Worm (Caenorhabditis elegans): Measurements from ENCODE around the gene Y41C4A.11.
A peak's percentile ranks its signal among the peaks of the same experiment; 100 is the strongest.

The Y41C4A.11 gene

DNA sequence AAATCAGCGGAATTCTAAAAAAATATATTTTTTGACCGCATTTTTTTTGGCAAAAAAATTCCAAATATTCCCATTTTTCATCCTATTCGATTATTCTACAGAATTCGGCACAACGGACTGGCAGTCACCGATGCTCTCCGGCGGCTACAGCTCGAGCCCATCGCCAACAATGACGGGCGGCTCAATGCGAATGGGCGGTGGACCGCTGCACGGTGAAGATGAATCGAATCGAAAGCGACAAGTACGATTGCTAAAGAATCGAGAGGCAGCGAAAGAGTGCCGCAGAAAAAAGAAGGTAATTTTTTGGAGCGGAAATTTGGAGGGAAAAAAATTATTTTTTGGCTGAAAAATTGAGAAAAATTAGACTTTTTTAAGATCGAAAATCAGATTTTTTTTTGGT is 27.3 kb upstream of the Y41C4A.11 start:
- TF ChIP-seq aly-1 (tag; optimal IDR thresholded peaks at IDR 0.05) (no peak), ama-1 (optimal IDR thresholded peaks at IDR 0.05) (no peak), sea-1 (GFP tag; conservative IDR thresholded peaks at IDR 0.05) (no peak), ceh-13 (GFP tag; optimal IDR thresholded peaks at IDR 0.05) (no peak), tbx-37 (GFP tag; conservative IDR thresholded peaks at IDR 0.05) (no peak), tra-4 (tag; optimal IDR thresholded peaks at IDR 0.05) (no peak), tbx-11 (GFP tag; IDR thresholded peaks at IDR 0.05) (no peak), hmbx-1 (tag; optimal IDR thresholded peaks at IDR 0.05) (no peak), ets-7 (tag; optimal IDR thresholded peaks at IDR 0.05) (no peak), hmg-4 (GFP tag; optimal IDR thresholded peaks at IDR 0.05) (no peak), F13C5.2 (tag; optimal IDR thresholded peaks at IDR 0.05) (no peak), ceh-36 (tag; optimal IDR thresholded peaks at IDR 0.05) (no peak), hnd-1 (tag; optimal IDR thresholded peaks at IDR 0.05) (no peak), scrt-1 (GFP tag; IDR thresholded peaks at IDR 0.05) (no peak), B0310.2 (tag; optimal IDR thresholded peaks at IDR 0.05) (no peak), flt-1 (GFP tag; IDR thresholded peaks at IDR 0.05) (no peak), pes-1 (GFP tag; IDR thresholded peaks at IDR 0.05) (no peak)

DNA sequence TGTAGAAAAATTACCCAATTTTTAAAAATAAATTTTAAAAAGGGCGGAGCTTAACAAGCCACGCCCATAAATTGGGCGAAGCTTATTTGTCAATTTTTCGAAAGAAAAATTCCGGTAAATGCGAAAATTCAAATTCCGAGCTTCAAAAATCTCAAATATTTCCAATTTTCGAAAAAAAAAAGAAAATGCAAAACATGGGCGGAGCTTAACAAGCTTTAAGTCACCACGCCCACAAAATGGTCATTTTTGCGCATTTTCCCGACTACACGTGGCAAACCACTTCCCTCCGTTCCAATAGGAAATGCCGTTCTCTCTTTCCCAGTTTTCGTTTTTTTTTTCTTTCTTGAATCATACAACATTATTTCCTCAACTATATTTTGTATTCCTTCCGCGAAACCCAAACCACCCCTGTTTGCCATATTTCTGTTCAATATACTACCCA is 25.1 kb upstream of the Y41C4A.11 start:
- TF ChIP-seq ceh-13 (GFP tag; optimal IDR thresholded peaks at IDR 0.05) (no peak), scrt-1 (GFP tag; IDR thresholded peaks at IDR 0.05) (0 out of 2 replicates have a peak, but pooled peaks have one; percentile 9), pes-1 (GFP tag; IDR thresholded peaks at IDR 0.05) (no peak), hmbx-1 (tag; optimal IDR thresholded peaks at IDR 0.05) (no peak), ets-7 (tag; optimal IDR thresholded peaks at IDR 0.05) (no peak)

DNA sequence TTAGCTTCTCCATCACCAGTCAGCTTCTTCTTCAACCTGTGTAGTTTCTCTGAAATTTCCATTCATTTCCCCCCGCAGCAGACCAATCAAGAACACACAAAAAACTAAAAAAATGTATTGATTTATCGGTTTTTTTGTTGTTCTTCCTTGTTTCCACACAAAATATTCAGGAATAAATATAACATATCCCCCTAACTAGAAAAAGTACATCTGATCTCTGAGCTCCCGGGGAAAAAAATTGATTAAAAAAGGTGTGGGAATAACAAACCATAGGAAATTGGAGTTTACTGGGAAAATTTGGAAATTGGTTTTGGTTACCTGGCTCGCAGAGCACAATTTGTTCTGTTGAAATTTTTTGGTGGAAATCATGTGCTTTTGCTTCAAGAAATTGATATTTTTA is 24.7 kb upstream of the Y41C4A.11 start, which contains the start of gene Y41C4A.22:
TSS of gene Y41C4A.22 (plus strand) at position 301 of the 400 bp plus-strand sequence.
- no peak for TF ChIP-seq ceh-13 (GFP tag; optimal IDR thresholded peaks at IDR 0.05)
- no peak for TF ChIP-seq flt-1 (GFP tag; IDR thresholded peaks at IDR 0.05)
- TF ChIP-seq tra-4 (tag; optimal IDR thresholded peaks at IDR 0.05) = no peak
- no peak for TF ChIP-seq ets-7 (tag; optimal IDR thresholded peaks at IDR 0.05)
- TF ChIP-seq hmg-4 (GFP tag; optimal IDR thresholded peaks at IDR 0.05) = no peak
- TF ChIP-seq B0310.2 (tag; optimal IDR thresholded peaks at IDR 0.05) = no peak
- TF ChIP-seq F13C5.2 (tag; optimal IDR thresholded peaks at IDR 0.05) = no peak
- TF ChIP-seq pes-1 (GFP tag; IDR thresholded peaks at IDR 0.05) = no peak

DNA sequence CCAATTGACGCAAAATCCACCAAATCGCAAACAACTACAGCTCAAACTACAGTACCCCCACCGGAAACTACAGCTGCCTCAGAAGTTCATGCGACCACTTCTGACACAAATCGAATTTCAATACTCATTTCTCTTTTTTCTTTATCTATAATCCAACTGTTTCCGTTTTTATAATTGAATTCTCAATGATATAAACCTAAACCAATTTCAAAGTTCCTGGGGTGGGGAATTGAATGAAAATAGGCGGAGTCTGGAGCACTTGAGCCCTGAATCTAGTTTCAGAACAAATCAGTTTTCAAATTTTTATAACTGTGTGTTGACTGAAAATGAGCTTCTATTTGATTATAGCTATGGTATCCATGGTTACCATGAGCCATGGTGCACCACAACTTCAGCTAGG is 23.4 kb upstream of the Y41C4A.11 start, which contains the start of gene Y41C4A.6:
TSS of gene Y41C4A.6 (plus strand) at position 301 of the 400 bp plus-strand sequence.
- no peak for TF ChIP-seq hmg-4 (GFP tag; optimal IDR thresholded peaks at IDR 0.05)
- no peak for TF ChIP-seq scrt-1 (GFP tag; IDR thresholded peaks at IDR 0.05)
- TF ChIP-seq ceh-13 (GFP tag; optimal IDR thresholded peaks at IDR 0.05) = no peak
- no peak for TF ChIP-seq aly-1 (tag; optimal IDR thresholded peaks at IDR 0.05)
- no peak for TF ChIP-seq tbx-11 (GFP tag; IDR thresholded peaks at IDR 0.05)
- no peak for TF ChIP-seq flt-1 (GFP tag; IDR thresholded peaks at IDR 0.05)
- no peak for TF ChIP-seq F13C5.2 (tag; optimal IDR thresholded peaks at IDR 0.05)
- no peak for TF ChIP-seq pes-1 (GFP tag; IDR thresholded peaks at IDR 0.05)
- no peak for TF ChIP-seq sea-1 (GFP tag; conservative IDR thresholded peaks at IDR 0.05)
- no peak for TF ChIP-seq tra-4 (tag; optimal IDR thresholded peaks at IDR 0.05)
- no peak for TF ChIP-seq hmbx-1 (tag; optimal IDR thresholded peaks at IDR 0.05)
- TF ChIP-seq ama-1 (optimal IDR thresholded peaks at IDR 0.05) = no peak
- no peak for TF ChIP-seq hnd-1 (tag; optimal IDR thresholded peaks at IDR 0.05)

DNA sequence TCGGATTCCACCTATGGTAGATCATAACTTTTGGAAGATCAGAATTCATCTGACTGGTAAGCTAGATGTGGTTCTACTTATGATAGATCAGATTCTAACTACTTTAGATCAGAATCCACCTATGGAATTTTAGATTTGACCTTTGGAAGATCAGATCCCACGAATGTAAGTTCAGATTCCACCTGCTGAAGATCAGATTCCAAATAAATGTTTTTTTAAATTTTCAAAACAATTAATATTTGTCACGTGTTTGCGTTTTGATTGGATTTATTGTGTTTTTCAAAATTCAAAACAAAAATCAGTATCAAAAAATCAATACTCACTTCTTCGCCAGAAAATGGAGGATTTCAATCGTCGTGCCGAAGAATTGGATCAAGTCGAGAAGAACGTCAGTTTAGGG is 21.1 kb upstream of the Y41C4A.11 start, which contains the start of gene Y41C4A.7:
TSS of gene Y41C4A.7 (plus strand) at position 301 of the 400 bp plus-strand sequence.
- TF ChIP-seq ceh-36 (tag; optimal IDR thresholded peaks at IDR 0.05) (no peak), scrt-1 (GFP tag; IDR thresholded peaks at IDR 0.05) (no peak), ets-7 (tag; optimal IDR thresholded peaks at IDR 0.05) (no peak), flt-1 (GFP tag; IDR thresholded peaks at IDR 0.05) (no peak)

DNA sequence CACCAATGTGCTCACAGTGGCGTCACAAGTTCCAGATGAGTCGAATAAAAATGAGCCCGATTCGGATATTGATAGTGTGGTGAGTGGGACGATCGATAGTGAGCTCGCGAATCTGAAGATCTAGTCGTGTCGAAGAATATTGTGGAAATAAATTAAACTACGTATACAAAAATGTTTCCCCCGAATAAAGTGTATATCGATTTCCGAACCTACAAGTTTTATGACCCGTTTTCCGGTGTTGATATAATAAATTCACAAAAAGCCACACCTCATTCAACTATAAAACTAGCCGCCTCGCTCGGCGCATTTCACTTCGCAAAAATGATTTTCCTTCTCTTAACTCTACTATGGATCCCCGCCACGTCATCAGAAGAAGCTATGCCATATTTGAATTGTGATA is 19.7 kb upstream of the Y41C4A.11 start, which contains the start of gene pqn-84:
TSS of gene pqn-84 (plus strand) at position 301 of the 400 bp plus-strand sequence.
- TF ChIP-seq pes-1 (GFP tag; IDR thresholded peaks at IDR 0.05) (no peak), ceh-13 (GFP tag; optimal IDR thresholded peaks at IDR 0.05) (no peak), flt-1 (GFP tag; IDR thresholded peaks at IDR 0.05) (no peak), F13C5.2 (tag; optimal IDR thresholded peaks at IDR 0.05) (no peak), sea-1 (GFP tag; conservative IDR thresholded peaks at IDR 0.05) (no peak), ets-7 (tag; optimal IDR thresholded peaks at IDR 0.05) (no peak), tbx-11 (GFP tag; IDR thresholded peaks at IDR 0.05) (no peak), scrt-1 (GFP tag; IDR thresholded peaks at IDR 0.05) (no peak), B0310.2 (tag; optimal IDR thresholded peaks at IDR 0.05) (no peak), ceh-36 (tag; optimal IDR thresholded peaks at IDR 0.05) (no peak), hnd-1 (tag; optimal IDR thresholded peaks at IDR 0.05) (no peak), ama-1 (optimal IDR thresholded peaks at IDR 0.05) (no peak), hmg-4 (GFP tag; optimal IDR thresholded peaks at IDR 0.05) (no peak), aly-1 (tag; optimal IDR thresholded peaks at IDR 0.05) (no peak), hmbx-1 (tag; optimal IDR thresholded peaks at IDR 0.05) (no peak), tbx-37 (GFP tag; conservative IDR thresholded peaks at IDR 0.05) (no peak), tra-4 (tag; optimal IDR thresholded peaks at IDR 0.05) (no peak)

DNA sequence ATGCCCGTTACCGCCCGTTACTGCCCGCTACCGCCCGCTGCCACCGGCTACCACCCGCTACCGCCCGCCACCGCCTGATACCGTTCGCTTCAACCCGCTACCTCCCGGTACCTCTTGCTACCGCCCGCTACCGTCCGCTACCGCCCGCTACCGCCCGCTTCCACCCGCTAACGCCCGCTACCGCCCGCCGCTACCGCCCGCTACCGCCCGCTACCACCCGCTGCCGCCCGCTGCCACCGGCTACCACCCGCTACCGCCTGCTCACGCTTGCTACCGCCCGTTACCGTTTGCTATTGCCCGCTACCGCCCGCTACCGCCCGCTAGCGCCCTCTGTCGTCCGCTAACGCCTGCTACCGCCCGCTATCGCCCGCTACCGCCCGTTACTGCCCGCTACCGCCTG is 17.8 kb upstream of the Y41C4A.11 start:
- TF ChIP-seq ets-7 (tag; optimal IDR thresholded peaks at IDR 0.05) = no peak
- TF ChIP-seq B0310.2 (tag; optimal IDR thresholded peaks at IDR 0.05) = peak; percentile 13
- TF ChIP-seq F13C5.2 (tag; optimal IDR thresholded peaks at IDR 0.05) = no peak
- 0 out of 2 replicates have a peak, but pooled peaks have one; percentile 16 for TF ChIP-seq tbx-11 (GFP tag; IDR thresholded peaks at IDR 0.05)
- no peak for TF ChIP-seq ama-1 (optimal IDR thresholded peaks at IDR 0.05)
- no peak for TF ChIP-seq tra-4 (tag; optimal IDR thresholded peaks at IDR 0.05)
- TF ChIP-seq hnd-1 (tag; optimal IDR thresholded peaks at IDR 0.05) = no peak

All from whole organism, early embryonic.